Worm (Caenorhabditis elegans): ENCODE measurements around the gene F32D8.4.

DNA sequence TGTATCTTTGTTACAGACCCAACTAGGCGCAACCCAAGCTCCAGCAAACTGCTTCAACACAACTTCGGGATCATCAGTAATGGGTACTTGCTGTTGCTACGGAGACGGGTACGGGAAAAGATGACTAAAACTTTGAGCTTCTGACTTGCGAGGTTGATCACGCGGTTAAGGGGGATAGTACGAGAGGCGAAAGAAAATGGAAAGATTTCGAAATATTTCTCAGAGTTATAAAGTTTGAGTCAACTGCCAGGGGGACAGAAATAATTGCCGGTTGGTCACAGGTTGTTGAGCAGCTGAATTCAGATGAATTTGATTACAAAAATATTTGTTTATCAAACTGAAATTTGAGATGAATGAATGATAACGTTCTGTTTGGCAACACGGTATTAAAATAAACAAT lies 32.3 kb upstream of the F32D8.4 start:
- no peak for TF ChIP-seq C17E4.6 (GFP tag; IDR thresholded peaks at IDR 0.05)
- no peak for TF ChIP-seq efl-1 (GFP tag; optimal IDR thresholded peaks at IDR 0.05)
- no peak for TF ChIP-seq zfh-2 (GFP tag; conservative IDR thresholded peaks at IDR 0.05)
- TF ChIP-seq F22D6.2 (tag; optimal IDR thresholded peaks at IDR 0.05) = no peak
- no peak for TF ChIP-seq unc-130 (GFP tag; optimal IDR thresholded peaks at IDR 0.05)
- TF ChIP-seq unc-62 (GFP tag; optimal IDR thresholded peaks at IDR 0.05) = no peak
- TF ChIP-seq him-1 (tag; optimal IDR thresholded peaks at IDR 0.05) = no peak
- no peak for TF ChIP-seq F49E8.2 (tag; optimal IDR thresholded peaks at IDR 0.05; ENCODE audit: insufficient read depth)

Measured in whole organism, young adult.